Fruit fly (Drosophila melanogaster): ENCODE data around the gene Der-2.

The Der-2 gene

DNA sequence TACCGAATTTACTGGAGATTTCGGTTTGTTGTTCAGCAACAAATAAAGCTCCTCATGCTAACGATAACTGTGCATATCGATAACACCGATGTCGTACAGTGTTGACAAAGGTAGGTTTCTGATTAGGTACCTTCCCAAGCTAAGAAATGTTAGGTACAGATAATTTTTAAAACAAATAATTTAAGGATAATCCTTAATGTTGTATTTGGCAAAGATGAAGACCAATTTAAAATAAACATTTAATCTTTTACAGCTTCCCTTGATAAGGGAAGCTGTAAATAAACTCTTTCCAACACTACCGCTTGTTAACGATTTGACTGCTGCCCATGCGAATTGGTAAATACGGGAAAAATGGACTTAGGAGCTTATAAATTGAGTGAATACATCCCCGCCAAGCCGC, 41.1 kb downstream of the Der-2 start, which contains the start of the genes Ttc1 and CG14882:
TSS of gene Ttc1 (minus strand) at position 71 of the 400 bp plus-strand sequence.
TSS of gene CG14882 (plus strand) at position 271 of the 400 bp plus-strand sequence.
- TF ChIP-seq cyc (GFP tag; optimal IDR thresholded peaks at IDR 0.05) = peak; percentile 72
- TF ChIP-seq achi (GFP tag; optimal IDR thresholded peaks at IDR 0.05) = peak; percentile 88
- TF ChIP-seq ss (GFP tag; optimal IDR thresholded peaks at IDR 0.05) = peak in 1 of 2 experiments; percentile 39
- peak; percentile 61 for TF ChIP-seq Eip93F (GFP tag; optimal IDR thresholded peaks at IDR 0.05)
- TF ChIP-seq CG8119 (GFP tag; IDR thresholded peaks at IDR 0.05) = peak; percentile 90
- TF ChIP-seq CG1621 (tag; optimal IDR thresholded peaks at IDR 0.05) = no peak
- peak; percentile 86 for TF ChIP-seq CG6792 (GFP tag; optimal IDR thresholded peaks at IDR 0.05)
- peak; percentile 82 for TF ChIP-seq CG8632 (GFP tag; optimal IDR thresholded peaks at IDR 0.05)
- TF ChIP-seq eg (GFP tag; IDR thresholded peaks at IDR 0.05) = peak; percentile 92
- TF ChIP-seq esn (GFP tag; optimal IDR thresholded peaks at IDR 0.05) = peak; percentile 92
- TF ChIP-seq CG3032 (tag; optimal IDR thresholded peaks at IDR 0.05) = peak; percentile 67
- TF ChIP-seq CG16779 (tag; optimal IDR thresholded peaks at IDR 0.05) = no peak
- peak; percentile 69 for TF ChIP-seq Sox15 (GFP tag; optimal IDR thresholded peaks at IDR 0.05)
- peak; percentile 57 for TF ChIP-seq Lpt (GFP tag; optimal IDR thresholded peaks at IDR 0.05)
- peak; percentile 81 for TF ChIP-seq dsx (GFP tag; optimal IDR thresholded peaks at IDR 0.05; ENCODE audit: poor library complexity, severe bottlenecking)
- TF ChIP-seq topi (GFP tag; optimal IDR thresholded peaks at IDR 0.05) = peak; percentile 87
- TF ChIP-seq CG15336 (GFP tag; IDR thresholded peaks at IDR 0.05) = peak; percentile 94
- peak; percentile 87 for TF ChIP-seq Hr39 (GFP tag; optimal IDR thresholded peaks at IDR 0.05)
- TF ChIP-seq CG9139 (GFP tag; optimal IDR thresholded peaks at IDR 0.05) = peak; percentile 63
- peak; percentile 81 for TF ChIP-seq Ets96B (tag; optimal IDR thresholded peaks at IDR 0.05)
- no peak for TF ChIP-seq CG10669 (GFP tag; optimal IDR thresholded peaks at IDR 0.05)
- TF ChIP-seq CG6163 (GFP tag; IDR thresholded peaks at IDR 0.05) = peak; percentile 89
- TF ChIP-seq CG11294 (GFP tag; IDR thresholded peaks at IDR 0.05) = peak; percentile 72
- peak; percentile 29 to 81 for TF ChIP-seq salr (GFP tag; optimal IDR thresholded peaks at IDR 0.05)
- peak; percentile 75 for TF ChIP-seq Gug (GFP tag; IDR thresholded peaks at IDR 0.05)
- TF ChIP-seq CG3919 (GFP tag; optimal IDR thresholded peaks at IDR 0.05) = no peak
- peak; percentile 95 for TF ChIP-seq Eip78C (GFP tag)
- peak; percentile 49 for TF ChIP-seq fd59A (GFP tag; optimal IDR thresholded peaks at IDR 0.05)
- peak; percentile 90 for TF ChIP-seq Sox14 (GFP tag; optimal IDR thresholded peaks at IDR 0.05)
- no peak for TF ChIP-seq Smox (GFP tag; optimal IDR thresholded peaks at IDR 0.05)
- TF ChIP-seq OdsH (GFP tag; optimal IDR thresholded peaks at IDR 0.05) = peak; percentile 91
- TF ChIP-seq CG34406 (GFP tag; optimal IDR thresholded peaks at IDR 0.05) = peak; percentile 84
- no peak for TF ChIP-seq dac (GFP tag; optimal IDR thresholded peaks at IDR 0.05)
- TF ChIP-seq spab (GFP tag; optimal IDR thresholded peaks at IDR 0.05) = no peak
- no peak for TF ChIP-seq fkh (GFP tag; optimal IDR thresholded peaks at IDR 0.05)
- TF ChIP-seq CG8319 (GFP tag; optimal IDR thresholded peaks at IDR 0.05) = no peak
- TF ChIP-seq CG31627 (GFP tag; optimal IDR thresholded peaks at IDR 0.05) = peak; percentile 87
- TF ChIP-seq net (GFP tag; optimal IDR thresholded peaks at IDR 0.05) = peak; percentile 88
- no peak for TF ChIP-seq CG11762 (GFP tag; optimal IDR thresholded peaks at IDR 0.05; ENCODE audit: insufficient read depth)
- peak; percentile 89 for TF ChIP-seq vri (GFP tag; optimal IDR thresholded peaks at IDR 0.05)
- no peak for TF ChIP-seq Ets21C (GFP tag; optimal IDR thresholded peaks at IDR 0.05)
- TF ChIP-seq acj6 (GFP tag; optimal IDR thresholded peaks at IDR 0.05) = peak; percentile 89
- peak; percentile 88 for TF ChIP-seq lz (GFP tag; optimal IDR thresholded peaks at IDR 0.05)
- peak; percentile 90 for TF ChIP-seq Eip75B (GFP tag; optimal IDR thresholded peaks at IDR 0.05)
- no peak for TF ChIP-seq fd85E (GFP tag; optimal IDR thresholded peaks at IDR 0.05)

Measured in whole organism, prepupa.